Worm (Caenorhabditis elegans) whole organism, mixed stage, embryonic: ENCODE results near the gene ZC13.10.

ENCODE experiments used
- M03D4.4 ChIP-seq: sonication (generic microtip); optimal IDR thresholded peaks from 2 replicates; lab custom pipeline; 2017; ENCODE audit warnings: mild to moderate bottlenecking, missing genetic modification characterization, missing compliant biosample characterization
- bed-3 ChIP-seq: fragments of 200-800 bp; sonication (Bioruptor generic); optimal IDR thresholded peaks from 3 replicates; lab custom pipeline; 2018; ENCODE audit warnings: mild to moderate bottlenecking, missing genetic modification characterization, moderate library complexity, missing compliant biosample characterization
- blmp-1 ChIP-seq: fragments of 150-350 bp; optimal IDR thresholded peaks from 2 replicates; lab custom pipeline; 2014; ENCODE audit warnings: missing biosample characterization, missing genetic modification characterization
- ceh-39 ChIP-seq: fragments of 150-350 bp; optimal IDR thresholded peaks from 2 replicates; lab custom pipeline; 2014; ENCODE audit warnings: missing biosample characterization, missing genetic modification characterization
- ceh-43 ChIP-seq: fragments of 200-800 bp; sonication (Bioruptor generic); optimal IDR thresholded peaks from 2 replicates; lab custom pipeline; 2018; ENCODE audit warnings: mild to moderate bottlenecking, missing genetic modification characterization, moderate library complexity, missing compliant biosample characterization
- ceh-83 ChIP-seq: fragments of 200-800 bp; sonication (Bioruptor generic); optimal IDR thresholded peaks from 2 replicates; lab custom pipeline; 2018; ENCODE audit warnings: mild to moderate bottlenecking, missing genetic modification characterization, missing compliant biosample characterization
- ces-1 ChIP-seq: fragments of 150-350 bp; optimal IDR thresholded peaks from 2 replicates; lab custom pipeline; 2014; ENCODE audit warnings: missing biosample characterization, missing genetic modification reagents, missing genetic modification characterization
- cnd-1 ChIP-seq: fragments of 200-800 bp; sonication (Bioruptor generic); optimal IDR thresholded peaks from 2 replicates; lab custom pipeline; 2018; ENCODE audit warnings: mild to moderate bottlenecking, missing genetic modification characterization, missing compliant biosample characterization
- drap-1 ChIP-seq: fragments of 200-800 bp; sonication (Bioruptor generic); optimal IDR thresholded peaks from 3 replicates; lab custom pipeline; 2018; ENCODE audit warnings: mild to moderate bottlenecking, missing genetic modification characterization, missing compliant biosample characterization
- elt-1 ChIP-seq: sonication (generic microtip); optimal IDR thresholded peaks from 2 replicates; lab custom pipeline; 2017; ENCODE audit warnings: missing genetic modification characterization, mild to moderate bottlenecking, missing compliant biosample characterization, antibody characterized with exemption, moderate library complexity, borderline replicate concordance; ENCODE audit not compliant: insufficient read depth
- elt-3 ChIP-seq: fragments of 150-350 bp; optimal IDR thresholded peaks from 2 replicates; lab custom pipeline; 2014; ENCODE audit warnings: missing biosample characterization, missing genetic modification characterization
- flh-1 ChIP-seq: fragments of 200-800 bp; sonication (Bioruptor generic); optimal IDR thresholded peaks from 2 replicates; lab custom pipeline; 2018; ENCODE audit warnings: mild to moderate bottlenecking, missing genetic modification characterization, moderate library complexity, missing compliant biosample characterization
- ham-2 ChIP-seq: fragments of 200-800 bp; sonication (Bioruptor generic); optimal IDR thresholded peaks from 2 replicates; lab custom pipeline; 2018; ENCODE audit warnings: mild to moderate bottlenecking, missing genetic modification characterization, missing compliant biosample characterization
- hlh-1 ChIP-seq: fragments of 150-350 bp; optimal IDR thresholded peaks from 2 replicates; lab custom pipeline; 2014; ENCODE audit warnings: missing biosample characterization, missing genetic modification reagents, missing genetic modification characterization
- lin-13 ChIP-seq: fragments of 150-350 bp; optimal IDR thresholded peaks from 2 replicates; lab custom pipeline; 2014; ENCODE audit warnings: missing biosample characterization, missing genetic modification characterization
- lin-32 ChIP-seq: fragments of 200-800 bp; sonication (Bioruptor generic); optimal IDR thresholded peaks from 2 replicates; lab custom pipeline; 2018; ENCODE audit warnings: mild to moderate bottlenecking, missing genetic modification characterization, missing compliant biosample characterization
- lsy-2 ChIP-seq: fragments of 150-350 bp; optimal IDR thresholded peaks from 2 replicates; lab custom pipeline; 2014; ENCODE audit warnings: missing biosample characterization, missing genetic modification characterization
- mab-5 ChIP-seq: fragments of 150-350 bp; optimal IDR thresholded peaks from 2 replicates; lab custom pipeline; 2014; ENCODE audit warnings: missing biosample characterization, missing genetic modification characterization
- mep-1 ChIP-seq: fragments of 150-350 bp; optimal IDR thresholded peaks from 2 replicates; lab custom pipeline; 2017; ENCODE audit warnings: missing biosample characterization, missing genetic modification reagents, missing genetic modification characterization, inconsistent platforms
- mls-2 ChIP-seq: sonication (generic microtip); optimal IDR thresholded peaks from 2 replicates; lab custom pipeline; 2016; ENCODE audit warnings: mild to moderate bottlenecking, missing genetic modification characterization, moderate library complexity, missing compliant biosample characterization
- nhr-12 ChIP-seq: fragments of 150-350 bp; optimal IDR thresholded peaks from 2 replicates; lab custom pipeline; 2014; ENCODE audit warnings: missing biosample characterization, missing genetic modification characterization
- nhr-2 ChIP-seq: fragments of 150-350 bp; optimal IDR thresholded peaks from 2 replicates; lab custom pipeline; 2014; ENCODE audit warnings: missing biosample characterization, missing genetic modification characterization
- nhr-237 ChIP-seq: fragments of 150-350 bp; optimal IDR thresholded peaks from 2 replicates; lab custom pipeline; 2014; ENCODE audit warnings: missing biosample characterization, missing genetic modification characterization
- nhr-28 ChIP-seq: fragments of 150-350 bp; optimal IDR thresholded peaks from 2 replicates; lab custom pipeline; 2014; ENCODE audit warnings: missing biosample characterization, missing genetic modification characterization
- nhr-76 ChIP-seq: sonication (generic microtip); optimal IDR thresholded peaks from 2 replicates; lab custom pipeline; 2017; ENCODE audit warnings: missing biosample characterization, missing genetic modification characterization
- pha-4 ChIP-seq: fragments of 150-350 bp; optimal IDR thresholded peaks from 2 replicates; lab custom pipeline; 2018; ENCODE audit warnings: missing biosample characterization, missing genetic modification reagents, missing genetic modification characterization
- sem-2 ChIP-seq: fragments of 200-800 bp; sonication (Bioruptor generic); optimal IDR thresholded peaks from 2 replicates; lab custom pipeline; 2018; ENCODE audit warnings: mild to moderate bottlenecking, missing genetic modification characterization, missing compliant biosample characterization
- snpc-4 ChIP-seq: fragments of 150-350 bp; optimal IDR thresholded peaks from 2 replicates; lab custom pipeline; 2014; ENCODE audit warnings: missing biosample characterization, missing genetic modification characterization
- sptf-1 ChIP-seq: sonication (generic microtip); optimal IDR thresholded peaks from 2 replicates; lab custom pipeline; 2017; ENCODE audit warnings: mild to moderate bottlenecking, missing genetic modification characterization, moderate library complexity, missing compliant biosample characterization
- tbx-8 ChIP-seq: fragments of 200-800 bp; sonication (Bioruptor generic); optimal IDR thresholded peaks from 2 replicates; lab custom pipeline; 2018; ENCODE audit warnings: mild to moderate bottlenecking, missing genetic modification characterization, moderate library complexity, missing compliant biosample characterization
- unc-120 ChIP-seq: sonication (generic microtip); optimal IDR thresholded peaks from 2 replicates; lab custom pipeline; 2017; ENCODE audit warnings: missing genetic modification characterization, missing compliant biosample characterization; ENCODE audit not compliant: poor library complexity, severe bottlenecking
- unc-39 ChIP-seq: fragments of 150-350 bp; optimal IDR thresholded peaks from 2 replicates; lab custom pipeline; 2014; ENCODE audit warnings: missing biosample characterization, missing genetic modification characterization
- unc-62 ChIP-seq: fragments of 150-350 bp; optimal IDR thresholded peaks from 2 replicates; lab custom pipeline; 2014; ENCODE audit warnings: missing biosample characterization, missing genetic modification reagents, missing genetic modification characterization
- zip-8 ChIP-seq: fragments of 150-350 bp; optimal IDR thresholded peaks from 2 replicates; lab custom pipeline; 2014; ENCODE audit warnings: missing biosample characterization, missing genetic modification characterization
- ztf-11 ChIP-seq: fragments of 150-350 bp; optimal IDR thresholded peaks from 2 replicates; lab custom pipeline; 2014; ENCODE audit warnings: missing biosample characterization, missing genetic modification characterization

The ZC13.10 gene

ce11 chrX:902512-902911 lies at the start of gene ZC13.10:
Gene ZC13.10, minus strand, starts transcription at chrX:902612.
- no peak for TF ChIP-seq sem-2 (GFP tag; lab: Kevin White, UChicago)
- TF ChIP-seq lin-32 (GFP tag; lab: Kevin White, UChicago), result no peak
- TF ChIP-seq blmp-1 (tag; lab: Kevin White, UChicago), result no peak
- no peak for TF ChIP-seq ham-2
- TF ChIP-seq mab-5 (tag; lab: Kevin White, UChicago), result no peak
- no peak for TF ChIP-seq unc-62 (GFP tag; lab: Kevin White, UChicago)
- TF ChIP-seq elt-3 (tag; lab: Kevin White, UChicago), result no peak
- TF ChIP-seq nhr-2, result no peak
- no peak for TF ChIP-seq nhr-76 (tag; lab: Kevin White, UChicago)
- TF ChIP-seq tbx-8 (GFP tag; lab: Kevin White, UChicago), result no peak

ce11 chrX:950482-950881 lies 48.1 kb upstream of the ZC13.10 start, which contains the start of gene arr-1:
Gene arr-1, plus strand, starts transcription at chrX:950782.
- TF ChIP-seq snpc-4, result no peak
- no peak for TF ChIP-seq blmp-1 (tag; lab: Kevin White, UChicago)
- no peak for TF ChIP-seq flh-1
- TF ChIP-seq lin-32 (GFP tag; lab: Kevin White, UChicago), result no peak
- no peak for TF ChIP-seq elt-1 (tag; lab: Kevin White, UChicago)
- no peak for TF ChIP-seq mep-1 (tag; lab: Kevin White, UChicago)
- no peak for TF ChIP-seq lsy-2 (tag; lab: Kevin White, UChicago)
- TF ChIP-seq bed-3, result no peak
- TF ChIP-seq nhr-237 (tag; lab: Kevin White, UChicago), result no peak
- no peak for TF ChIP-seq tbx-8 (GFP tag; lab: Kevin White, UChicago)
- no peak for TF ChIP-seq ces-1 (GFP tag; lab: Kevin White, UChicago)
- TF ChIP-seq elt-3 (tag; lab: Kevin White, UChicago), result no peak
- TF ChIP-seq zip-8 (tag; lab: Kevin White, UChicago), result no peak
- TF ChIP-seq lin-13, result no peak

ce11 chrX:949466-949865 lies 47.1 kb upstream of the ZC13.10 start:
- TF ChIP-seq nhr-2, result peak; percentile 69
- peak; percentile 25 for TF ChIP-seq tbx-8 (GFP tag; lab: Kevin White, UChicago)
- TF ChIP-seq snpc-4, result no peak
- TF ChIP-seq nhr-28 (tag; lab: Kevin White, UChicago), result no peak
- peak; percentile 87 for TF ChIP-seq drap-1
- TF ChIP-seq pha-4 (tag; lab: Kevin White, UChicago), result peak; percentile 90
- TF ChIP-seq unc-120, result peak; percentile 98
- peak; percentile 90 for TF ChIP-seq nhr-237 (tag; lab: Kevin White, UChicago)
- TF ChIP-seq nhr-12 (tag; lab: Kevin White, UChicago), result no peak
- no peak for TF ChIP-seq flh-1
- TF ChIP-seq ces-1 (GFP tag; lab: Kevin White, UChicago), result peak; percentile 96
- peak; percentile 29 for TF ChIP-seq bed-3
- TF ChIP-seq sptf-1 (tag; lab: Kevin White, UChicago), result peak; percentile 85
- peak; percentile 85 for TF ChIP-seq lin-13
- peak; percentile 91 for TF ChIP-seq mep-1 (tag; lab: Kevin White, UChicago)
- peak; percentile 6 for TF ChIP-seq lin-32 (GFP tag; lab: Kevin White, UChicago)
- peak; percentile 79 for TF ChIP-seq lsy-2 (tag; lab: Kevin White, UChicago)
- TF ChIP-seq unc-62 (GFP tag; lab: Kevin White, UChicago), result peak; percentile 93
- TF ChIP-seq unc-39 (tag; lab: Kevin White, UChicago), result peak; percentile 40
- TF ChIP-seq cnd-1, result peak; percentile 71
- peak; percentile 76 for TF ChIP-seq ztf-11 (tag; lab: Kevin White, UChicago)
- TF ChIP-seq elt-1 (tag; lab: Kevin White, UChicago), result peak; percentile 56
- peak; percentile 71 for TF ChIP-seq M03D4.4 (tag; lab: Kevin White, UChicago)
- TF ChIP-seq nhr-76 (tag; lab: Kevin White, UChicago), result no peak
- no peak for TF ChIP-seq blmp-1 (tag; lab: Kevin White, UChicago)
- peak; percentile 68 for TF ChIP-seq hlh-1
- TF ChIP-seq ceh-83 (GFP tag; lab: Kevin White, UChicago), result no peak
- TF ChIP-seq mab-5 (tag; lab: Kevin White, UChicago), result no peak
- peak; percentile 37 for TF ChIP-seq ham-2
- peak; percentile 41 for TF ChIP-seq ceh-39 (tag; lab: Kevin White, UChicago)
- no peak for TF ChIP-seq zip-8 (tag; lab: Kevin White, UChicago)
- peak; percentile 4 for TF ChIP-seq ceh-43 (GFP tag; lab: Kevin White, UChicago)
- TF ChIP-seq sem-2 (GFP tag; lab: Kevin White, UChicago), result no peak
- TF ChIP-seq elt-3 (tag; lab: Kevin White, UChicago), result peak; percentile 29
- TF ChIP-seq mls-2 (tag; lab: Kevin White, UChicago), result peak; percentile 91
